Worm (Caenorhabditis elegans) whole organism, mixed stage, embryonic: ENCODE results near the gene C55A1.1.

Experiments used
- blmp-1 ChIP-seq: fragments of 150-350 bp; optimal IDR thresholded peaks from 2 replicates; lab custom pipeline; 2014; ENCODE audit warnings: missing biosample characterization, missing genetic modification characterization
- ceh-39 ChIP-seq: fragments of 150-350 bp; optimal IDR thresholded peaks from 2 replicates; lab custom pipeline; 2014; ENCODE audit warnings: missing biosample characterization, missing genetic modification characterization
- ceh-83 ChIP-seq: fragments of 200-800 bp; sonication (Bioruptor generic); optimal IDR thresholded peaks from 2 replicates; lab custom pipeline; 2018; ENCODE audit warnings: mild to moderate bottlenecking, missing genetic modification characterization, missing compliant biosample characterization
- ces-1 ChIP-seq: fragments of 150-350 bp; optimal IDR thresholded peaks from 2 replicates; lab custom pipeline; 2014; ENCODE audit warnings: missing biosample characterization, missing genetic modification reagents, missing genetic modification characterization
- elt-1 ChIP-seq: sonication (generic microtip); optimal IDR thresholded peaks from 2 replicates; lab custom pipeline; 2017; ENCODE audit warnings: missing genetic modification characterization, mild to moderate bottlenecking, missing compliant biosample characterization, antibody characterized with exemption, moderate library complexity, borderline replicate concordance; ENCODE audit not compliant: insufficient read depth
- elt-3 ChIP-seq: fragments of 150-350 bp; optimal IDR thresholded peaks from 2 replicates; lab custom pipeline; 2014; ENCODE audit warnings: missing biosample characterization, missing genetic modification characterization
- flh-1 ChIP-seq: fragments of 200-800 bp; sonication (Bioruptor generic); optimal IDR thresholded peaks from 2 replicates; lab custom pipeline; 2018; ENCODE audit warnings: mild to moderate bottlenecking, missing genetic modification characterization, moderate library complexity, missing compliant biosample characterization
- ham-2 ChIP-seq: fragments of 200-800 bp; sonication (Bioruptor generic); optimal IDR thresholded peaks from 2 replicates; lab custom pipeline; 2018; ENCODE audit warnings: mild to moderate bottlenecking, missing genetic modification characterization, missing compliant biosample characterization
- hlh-1 ChIP-seq: fragments of 150-350 bp; optimal IDR thresholded peaks from 2 replicates; lab custom pipeline; 2014; ENCODE audit warnings: missing biosample characterization, missing genetic modification reagents, missing genetic modification characterization
- lin-13 ChIP-seq: fragments of 150-350 bp; optimal IDR thresholded peaks from 2 replicates; lab custom pipeline; 2014; ENCODE audit warnings: missing biosample characterization, missing genetic modification characterization
- lin-32 ChIP-seq: fragments of 200-800 bp; sonication (Bioruptor generic); optimal IDR thresholded peaks from 2 replicates; lab custom pipeline; 2018; ENCODE audit warnings: mild to moderate bottlenecking, missing genetic modification characterization, missing compliant biosample characterization
- mab-5 ChIP-seq: fragments of 150-350 bp; optimal IDR thresholded peaks from 2 replicates; lab custom pipeline; 2014; ENCODE audit warnings: missing biosample characterization, missing genetic modification characterization
- mep-1 ChIP-seq: fragments of 150-350 bp; optimal IDR thresholded peaks from 2 replicates; lab custom pipeline; 2017; ENCODE audit warnings: missing biosample characterization, missing genetic modification reagents, missing genetic modification characterization, inconsistent platforms
- mls-2 ChIP-seq: sonication (generic microtip); optimal IDR thresholded peaks from 2 replicates; lab custom pipeline; 2016; ENCODE audit warnings: mild to moderate bottlenecking, missing genetic modification characterization, moderate library complexity, missing compliant biosample characterization
- nhr-12 ChIP-seq: fragments of 150-350 bp; optimal IDR thresholded peaks from 2 replicates; lab custom pipeline; 2014; ENCODE audit warnings: missing biosample characterization, missing genetic modification characterization
- nhr-2 ChIP-seq: fragments of 150-350 bp; optimal IDR thresholded peaks from 2 replicates; lab custom pipeline; 2014; ENCODE audit warnings: missing biosample characterization, missing genetic modification characterization
- nhr-237 ChIP-seq: fragments of 150-350 bp; optimal IDR thresholded peaks from 2 replicates; lab custom pipeline; 2014; ENCODE audit warnings: missing biosample characterization, missing genetic modification characterization
- nhr-28 ChIP-seq: fragments of 150-350 bp; optimal IDR thresholded peaks from 2 replicates; lab custom pipeline; 2014; ENCODE audit warnings: missing biosample characterization, missing genetic modification characterization
- nhr-76 ChIP-seq: sonication (generic microtip); optimal IDR thresholded peaks from 2 replicates; lab custom pipeline; 2017; ENCODE audit warnings: missing biosample characterization, missing genetic modification characterization
- pha-4 ChIP-seq: fragments of 150-350 bp; optimal IDR thresholded peaks from 2 replicates; lab custom pipeline; 2018; ENCODE audit warnings: missing biosample characterization, missing genetic modification reagents, missing genetic modification characterization
- sem-2 ChIP-seq: fragments of 200-800 bp; sonication (Bioruptor generic); optimal IDR thresholded peaks from 2 replicates; lab custom pipeline; 2018; ENCODE audit warnings: mild to moderate bottlenecking, missing genetic modification characterization, missing compliant biosample characterization
- sptf-1 ChIP-seq: sonication (generic microtip); optimal IDR thresholded peaks from 2 replicates; lab custom pipeline; 2017; ENCODE audit warnings: mild to moderate bottlenecking, missing genetic modification characterization, moderate library complexity, missing compliant biosample characterization
- tbx-8 ChIP-seq: fragments of 200-800 bp; sonication (Bioruptor generic); optimal IDR thresholded peaks from 2 replicates; lab custom pipeline; 2018; ENCODE audit warnings: mild to moderate bottlenecking, missing genetic modification characterization, moderate library complexity, missing compliant biosample characterization
- unc-39 ChIP-seq: fragments of 150-350 bp; optimal IDR thresholded peaks from 2 replicates; lab custom pipeline; 2014; ENCODE audit warnings: missing biosample characterization, missing genetic modification characterization
- unc-62 ChIP-seq: fragments of 150-350 bp; optimal IDR thresholded peaks from 2 replicates; lab custom pipeline; 2014; ENCODE audit warnings: missing biosample characterization, missing genetic modification reagents, missing genetic modification characterization
- zip-8 ChIP-seq: fragments of 150-350 bp; optimal IDR thresholded peaks from 2 replicates; lab custom pipeline; 2014; ENCODE audit warnings: missing biosample characterization, missing genetic modification characterization

The C55A1.1 gene

DNA sequence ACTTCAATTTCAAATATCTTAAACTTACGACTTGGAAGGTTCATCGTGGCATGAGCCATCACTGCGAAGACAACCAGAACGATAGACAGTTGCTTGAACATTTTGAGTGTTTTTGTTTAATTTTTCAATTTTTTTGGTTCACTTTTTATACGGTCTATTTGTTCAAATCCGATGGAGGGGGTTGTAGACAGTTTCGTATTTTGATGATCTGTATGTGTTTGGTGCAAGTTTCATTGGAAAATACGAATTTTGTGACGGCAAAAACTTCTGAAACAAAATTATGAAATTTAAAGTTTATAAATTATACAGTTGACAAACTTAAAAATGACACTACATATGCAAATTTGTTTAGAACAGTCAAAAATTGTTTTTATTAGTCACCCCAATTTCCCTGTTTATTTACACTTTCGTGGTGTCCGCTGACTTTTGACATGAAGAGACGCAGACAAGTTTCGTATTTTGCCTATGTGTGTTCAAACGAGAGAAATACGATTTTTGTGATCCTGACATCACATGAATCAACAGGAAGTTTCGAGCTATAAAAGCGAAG, 26.0 kb downstream of the C55A1.1 start, which contains the start of the genes C55A1.7 and C55A1.6:
C55A1.7 (minus strand) TSS at position 101 of the 550 bp plus-strand sequence.
C55A1.6 (plus strand) TSS at position 500 of the 550 bp plus-strand sequence.
- TF ChIP-seq pha-4 (tag; lab: Kevin White, UChicago) = peak; percentile 10
- TF ChIP-seq, all 35 proteins: peak for 1; not testable (repeated sequence) for 34

DNA sequence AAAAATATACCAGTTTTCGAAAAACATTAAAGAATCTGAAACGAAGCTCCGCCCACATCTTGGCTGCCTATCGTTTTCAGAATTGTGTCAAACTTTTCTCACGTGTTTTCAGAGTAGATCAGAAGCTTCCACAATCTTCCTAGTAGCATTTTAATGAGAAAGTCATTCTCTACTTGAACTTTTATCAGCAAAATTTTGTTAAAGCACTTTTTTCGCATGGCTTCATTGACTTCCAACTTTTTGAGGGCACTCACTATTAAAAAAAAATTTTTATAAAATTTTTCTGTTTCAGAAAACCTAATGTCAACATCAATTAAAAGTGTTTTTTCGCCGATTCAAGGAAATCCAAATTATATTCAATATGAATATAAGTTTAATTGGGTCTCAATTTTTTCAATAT, 28.5 kb downstream of the C55A1.1 start, which contains the start of gene sru-42:
sru-42 (plus strand) TSS at position 301 of the 400 bp plus-strand sequence.
- TF ChIP-seq unc-39 = no peak
- no peak for TF ChIP-seq unc-62 (GFP tag; lab: Kevin White, UChicago)
- no peak for TF ChIP-seq mab-5
- TF ChIP-seq elt-3 = no peak
- TF ChIP-seq tbx-8 (GFP tag; lab: Kevin White, UChicago) = no peak
- TF ChIP-seq ceh-83 (GFP tag; lab: Kevin White, UChicago) = no peak
- no peak for TF ChIP-seq mls-2 (tag; lab: Kevin White, UChicago)
- no peak for TF ChIP-seq nhr-76

DNA sequence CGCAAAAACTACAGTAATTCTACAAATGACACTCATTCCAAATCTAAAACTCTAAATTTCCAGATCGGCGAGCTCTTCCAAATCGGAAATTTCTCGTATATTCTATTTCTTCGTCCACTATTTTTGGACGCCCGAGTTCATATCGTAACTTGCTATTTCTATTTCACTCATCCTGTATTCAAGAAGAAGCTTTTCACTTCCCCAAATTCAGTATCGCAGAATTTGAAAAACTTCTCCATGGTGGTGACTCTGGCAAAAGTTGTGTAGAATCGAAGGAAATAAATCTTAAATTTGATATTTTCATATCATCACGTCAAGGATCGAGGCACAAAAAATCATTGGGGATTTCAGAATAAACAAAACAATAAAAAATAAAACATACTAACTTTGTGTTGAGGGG, 30.5 kb downstream of the C55A1.1 start:
- no peak for TF ChIP-seq hlh-1 (tag; lab: Kevin White, UChicago)
- TF ChIP-seq elt-1 (tag; lab: Kevin White, UChicago) = no peak
- no peak for TF ChIP-seq elt-3
- no peak for TF ChIP-seq ceh-39 (tag; lab: Kevin White, UChicago)
- TF ChIP-seq blmp-1 (tag; lab: Kevin White, UChicago) = no peak
- TF ChIP-seq nhr-28 (tag; lab: Kevin White, UChicago) = no peak
- TF ChIP-seq mep-1 (tag; lab: Kevin White, UChicago) = no peak
- no peak for TF ChIP-seq pha-4 (tag; lab: Kevin White, UChicago)
- no peak for TF ChIP-seq nhr-12 (tag; lab: Kevin White, UChicago)
- TF ChIP-seq lin-32 (GFP tag; lab: Kevin White, UChicago) = no peak
- no peak for TF ChIP-seq tbx-8 (GFP tag; lab: Kevin White, UChicago)
- TF ChIP-seq zip-8 (tag; lab: Kevin White, UChicago) = no peak
- TF ChIP-seq, all 35 proteins: peak for 0

DNA sequence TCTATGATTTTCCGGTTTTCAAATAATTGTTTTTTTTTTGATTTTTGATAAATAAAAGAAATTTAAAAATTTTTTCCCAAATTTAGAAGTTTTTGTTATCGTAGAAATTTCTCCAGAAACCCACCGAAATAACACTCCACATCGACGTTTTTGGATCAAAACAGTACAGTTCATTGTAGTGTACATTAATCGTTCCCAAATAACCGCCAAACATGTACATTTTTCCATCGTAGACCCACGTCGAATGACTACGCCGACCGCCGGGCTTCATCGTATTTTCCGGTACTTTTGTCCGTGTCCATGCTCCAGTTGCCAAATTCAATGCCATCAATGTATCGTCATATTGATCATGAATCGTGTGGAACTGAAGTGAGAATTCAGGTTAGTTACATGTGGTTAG, 32.5 kb downstream of the C55A1.1 start, which contains the start of gene F53E4.2:
F53E4.2 (plus strand) TSS at position 301 of the 400 bp plus-strand sequence.
- TF ChIP-seq nhr-76 (no peak), lin-13 (tag; lab: Kevin White, UChicago) (no peak)
- TF ChIP-seq, all 35 proteins: peak for 0

DNA sequence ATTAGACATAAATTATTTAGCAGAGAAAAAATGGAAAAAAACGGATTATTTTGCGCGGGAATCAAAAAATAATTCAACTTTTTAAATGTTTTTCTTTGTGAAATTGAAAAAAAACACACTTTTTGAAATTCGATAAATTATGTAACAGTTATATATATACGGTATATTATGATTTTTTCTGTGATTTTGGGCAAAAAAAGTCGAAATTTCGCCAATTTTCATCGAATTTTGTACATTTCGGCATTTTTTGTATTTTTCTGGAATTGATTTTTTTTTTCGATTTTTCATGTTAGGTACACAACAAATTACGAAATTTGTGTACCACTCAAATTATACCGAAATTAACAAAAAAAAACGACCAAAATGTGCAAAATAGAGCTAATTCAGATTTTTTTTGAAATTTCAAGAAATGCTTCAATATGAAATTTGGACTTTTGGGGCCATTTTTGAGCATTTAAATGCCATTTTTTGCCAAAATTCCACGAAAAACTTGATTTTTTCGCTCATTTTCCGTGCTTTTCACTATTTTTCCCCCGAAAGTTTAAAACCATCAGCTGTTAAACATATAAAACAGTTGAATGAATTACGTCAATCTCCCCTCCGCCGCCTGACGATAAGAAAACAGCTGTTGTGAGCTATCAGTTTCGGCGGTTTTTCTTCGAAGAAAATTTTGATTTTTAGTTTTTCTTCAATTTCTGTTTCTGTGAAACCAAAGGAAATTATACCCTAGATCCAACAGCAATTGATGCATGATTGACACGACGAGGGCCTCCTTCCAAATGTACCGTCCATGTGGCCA, 36.8 kb downstream of the C55A1.1 start:
- no peak for TF ChIP-seq lin-32 (GFP tag; lab: Kevin White, UChicago)
- TF ChIP-seq tbx-8 (GFP tag; lab: Kevin White, UChicago) = no peak
- peak; percentile 91 for TF ChIP-seq hlh-1 (tag; lab: Kevin White, UChicago)

DNA sequence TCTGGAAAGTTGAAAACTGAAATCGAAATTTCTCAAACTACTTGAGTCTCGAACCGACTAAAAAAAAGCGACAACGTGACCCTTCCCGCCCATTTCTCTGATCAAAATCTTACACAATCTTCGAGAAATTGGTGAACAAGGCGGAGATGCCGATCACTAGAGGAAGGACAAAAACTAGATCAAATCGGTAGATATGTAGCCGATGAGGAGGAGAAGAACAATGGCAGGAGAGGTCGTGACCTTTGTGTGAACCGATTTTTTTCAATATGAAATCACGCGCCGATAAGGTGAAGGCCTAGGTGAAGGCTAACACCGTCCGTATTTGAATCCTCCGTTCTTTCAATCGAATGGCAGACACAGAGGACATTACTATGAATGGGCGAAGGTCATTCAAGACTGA, 39.4 kb downstream of the C55A1.1 start:
- TF ChIP-seq pha-4 (tag; lab: Kevin White, UChicago) (no peak), ham-2 (GFP tag; lab: Kevin White, UChicago) (peak; percentile 43), nhr-76 (no peak), elt-1 (tag; lab: Kevin White, UChicago) (peak; percentile 94)

DNA sequence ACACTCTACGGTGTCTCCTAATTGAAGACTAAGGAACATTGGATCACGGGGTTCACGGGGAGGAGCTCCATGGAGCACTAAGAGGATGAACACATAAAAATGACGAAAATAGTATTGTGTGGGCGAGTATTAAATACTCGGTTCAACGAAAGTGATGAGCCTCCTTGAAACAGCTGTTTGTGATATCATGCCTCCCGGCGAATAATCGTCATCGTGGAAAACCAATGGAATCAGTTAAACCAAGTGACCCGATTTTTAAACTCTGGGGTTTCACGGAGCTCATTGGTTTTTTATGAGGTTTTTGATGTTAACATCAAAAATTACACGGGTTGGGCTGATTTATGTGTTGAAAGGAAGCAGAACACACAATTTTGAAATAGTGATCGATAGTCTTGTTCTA, 40.0 kb downstream of the C55A1.1 start:
- TF ChIP-seq mls-2 (tag; lab: Kevin White, UChicago) = no peak
- TF ChIP-seq ham-2 (GFP tag; lab: Kevin White, UChicago) = no peak
- TF ChIP-seq sptf-1 (tag; lab: Kevin White, UChicago) = no peak
- TF ChIP-seq nhr-2 = no peak
- TF ChIP-seq, all 35 proteins: peak for 0

DNA sequence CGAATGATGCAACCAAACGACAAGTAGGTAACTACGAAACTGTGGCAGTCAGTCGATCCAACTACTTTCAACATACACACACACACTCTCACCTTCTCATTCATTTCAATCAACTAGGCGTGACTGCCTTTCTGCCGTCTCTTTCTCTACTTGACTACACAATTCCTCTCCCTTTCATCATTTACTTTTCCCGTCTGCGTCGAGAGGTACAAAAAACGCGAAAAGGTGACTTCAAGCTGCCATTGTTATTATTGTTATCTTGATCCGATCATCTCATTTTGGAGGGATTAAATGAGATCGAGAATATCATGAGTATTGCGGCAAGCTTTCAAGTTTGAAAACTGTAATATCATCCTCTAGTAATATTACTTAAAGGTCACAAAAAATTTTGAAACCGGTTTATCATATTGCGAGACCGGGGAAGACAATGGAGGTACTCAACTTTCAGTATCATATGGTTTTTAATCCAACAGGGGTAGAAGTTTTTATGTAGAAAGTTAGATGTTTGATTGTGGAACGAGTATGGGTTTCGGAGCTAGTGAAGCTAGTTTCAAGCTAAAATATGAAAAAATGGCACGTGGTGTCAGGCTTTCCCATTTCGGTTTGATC, 42.5 kb downstream of the C55A1.1 start:
- no peak for TF ChIP-seq blmp-1 (tag; lab: Kevin White, UChicago)
- TF ChIP-seq ces-1 (GFP tag; lab: Kevin White, UChicago) = no peak
- TF ChIP-seq nhr-237 (tag; lab: Kevin White, UChicago) = no peak
- TF ChIP-seq sem-2 (GFP tag; lab: Kevin White, UChicago) = no peak
- peak; percentile 68 for TF ChIP-seq elt-1 (tag; lab: Kevin White, UChicago)
- peak; percentile 68 for TF ChIP-seq unc-62 (GFP tag; lab: Kevin White, UChicago)
- no peak for TF ChIP-seq lin-32 (GFP tag; lab: Kevin White, UChicago)
- peak; percentile 9 for TF ChIP-seq hlh-1 (tag; lab: Kevin White, UChicago)
- TF ChIP-seq mls-2 (tag; lab: Kevin White, UChicago) = no peak
- TF ChIP-seq flh-1 (GFP tag; lab: Kevin White, UChicago) = no peak
